Fruit fly (Drosophila melanogaster): ENCODE results near the gene CG13364.

CG13364 gene

dm6 chrX:590479-590878 lies 34.5 kb downstream of the CG13364 start:
- TF ChIP-seq Rel (GFP tag; optimal IDR thresholded peaks at IDR 0.05) (no peak), Rel (tag; optimal IDR thresholded peaks at IDR 0.05) (no peak), pan (optimal IDR thresholded peaks at IDR 0.05) (no peak), ey (GFP tag; optimal IDR thresholded peaks at IDR 0.05) (no peak), Vsx2 (GFP tag; optimal IDR thresholded peaks at IDR 0.05; ENCODE audit: partially characterized antibody) (peak; percentile 51)

- no peak for TF ChIP-seq pan (optimal IDR thresholded peaks at IDR 0.05)
- TF ChIP-seq CG32264 (GFP tag; optimal IDR thresholded peaks at IDR 0.05), result no peak
- no peak for TF ChIP-seq rgr (GFP tag; optimal IDR thresholded peaks at IDR 0.05)
- TF ChIP-seq OdsH (GFP tag; optimal IDR thresholded peaks at IDR 0.05), result no peak
- TF ChIP-seq Jra (GFP tag; optimal IDR thresholded peaks at IDR 0.05), result no peak
- TF ChIP-seq fru (GFP tag; optimal IDR thresholded peaks at IDR 0.05), result no peak
- TF ChIP-seq CrebA (GFP tag; optimal IDR thresholded peaks at IDR 0.05; ENCODE audit: borderline replicate concordance), result no peak
- no peak for TF ChIP-seq h (GFP tag; optimal IDR thresholded peaks at IDR 0.05)
- no peak for TF ChIP-seq jim (GFP tag; optimal IDR thresholded peaks at IDR 0.05)
- TF ChIP-seq woc (GFP tag; optimal IDR thresholded peaks at IDR 0.05), result no peak
- TF ChIP-seq Rel (GFP tag; optimal IDR thresholded peaks at IDR 0.05), result no peak
- TF ChIP-seq Rel (tag; optimal IDR thresholded peaks at IDR 0.05), result no peak
- no peak for TF ChIP-seq psq (GFP tag; optimal IDR thresholded peaks at IDR 0.05)
- TF ChIP-seq lola (GFP tag; optimal IDR thresholded peaks at IDR 0.05), result no peak
- TF ChIP-seq ey (GFP tag; optimal IDR thresholded peaks at IDR 0.05), result no peak
- TF ChIP-seq br (GFP tag; optimal IDR thresholded peaks at IDR 0.05), result no peak
These were observed 36.1 kb downstream of the CG13364 start for dm6 chrX:588941-589340.

dm6 chrX:581825-582224 lies 43.2 kb downstream of the CG13364 start, which contains the start of gene vnd:
Gene vnd, plus strand, starts transcription at chrX:582121.
- TF ChIP-seq psq (GFP tag; optimal IDR thresholded peaks at IDR 0.05) (no peak), Hr83 (GFP tag; optimal IDR thresholded peaks at IDR 0.05; ENCODE audit: poor library complexity, severe bottlenecking) (peak; percentile 59), tai (GFP tag; optimal IDR thresholded peaks at IDR 0.05) (peak; percentile 33), Rel (GFP tag; optimal IDR thresholded peaks at IDR 0.05) (no peak), Rel (tag; optimal IDR thresholded peaks at IDR 0.05) (no peak), Dfd (GFP tag; optimal IDR thresholded peaks at IDR 0.05) (no peak), Hnf4 (GFP tag; optimal IDR thresholded peaks at IDR 0.05) (peak; percentile 32), HLH106 (tag; optimal IDR thresholded peaks at IDR 0.05) (no peak), dmrt93B (GFP tag; optimal IDR thresholded peaks at IDR 0.05) (peak; percentile 7), Sp1 (GFP tag; optimal IDR thresholded peaks at IDR 0.05) (no peak), foxo (GFP tag; optimal IDR thresholded peaks at IDR 0.05) (peak in 1 of 2 experiments; percentile 13), rgr (GFP tag; optimal IDR thresholded peaks at IDR 0.05) (peak; percentile 36)

DNA sequence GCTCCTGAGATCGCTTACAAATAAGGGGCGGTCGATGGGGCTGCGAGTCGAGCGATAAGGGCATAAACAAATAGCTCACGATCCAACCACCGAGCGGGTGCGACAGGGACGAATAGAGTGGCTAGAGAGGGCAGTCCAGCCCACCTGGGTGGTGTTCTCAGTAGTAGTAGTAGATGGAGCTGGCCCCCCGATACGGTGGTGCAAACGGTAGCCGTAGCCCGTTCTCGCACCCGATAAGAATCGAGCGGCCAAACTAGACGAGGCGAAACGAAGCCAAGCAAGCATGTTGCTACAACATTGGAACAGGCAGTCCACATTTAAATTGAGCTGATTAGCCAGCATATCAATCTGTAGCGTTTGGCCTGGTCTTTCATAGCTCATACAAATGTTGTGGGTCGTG lies 44.4 kb downstream of the CG13364 start:
- TF ChIP-seq HLH106 (tag; optimal IDR thresholded peaks at IDR 0.05), result no peak
- TF ChIP-seq ey (GFP tag; optimal IDR thresholded peaks at IDR 0.05), result no peak
- no peak for TF ChIP-seq tai (GFP tag; optimal IDR thresholded peaks at IDR 0.05)
- TF ChIP-seq CG9705 (GFP tag; optimal IDR thresholded peaks at IDR 0.05), result no peak
- TF ChIP-seq Vsx2 (GFP tag; optimal IDR thresholded peaks at IDR 0.05; ENCODE audit: partially characterized antibody), result no peak
- TF ChIP-seq Mio (GFP tag; optimal IDR thresholded peaks at IDR 0.05), result no peak
- no peak for TF ChIP-seq dsf (GFP tag; optimal IDR thresholded peaks at IDR 0.05; ENCODE audit: borderline replicate concordance)
- TF ChIP-seq Jra (GFP tag; optimal IDR thresholded peaks at IDR 0.05), result no peak
- TF ChIP-seq lola (GFP tag; optimal IDR thresholded peaks at IDR 0.05), result no peak
- no peak for TF ChIP-seq CG32264 (GFP tag; optimal IDR thresholded peaks at IDR 0.05)
- TF ChIP-seq fru (GFP tag; optimal IDR thresholded peaks at IDR 0.05), result no peak
- TF ChIP-seq Myc (optimal IDR thresholded peaks at IDR 0.05), result no peak
- no peak for TF ChIP-seq sv (GFP tag; optimal IDR thresholded peaks at IDR 0.05)
- TF ChIP-seq jim (GFP tag; optimal IDR thresholded peaks at IDR 0.05), result no peak
